Fruit fly (Drosophila melanogaster) whole organism, prepupa: ENCODE results near the gene JMJD4.

Experiments used
- CG1621 ChIP-seq: fragments of 200-800 bp; sonication (Bioruptor generic); optimal IDR thresholded peaks from 3 replicates; lab custom pipeline; 2018; ENCODE audit warnings: missing biosample characterization, mild to moderate bottlenecking, missing genetic modification characterization
- CG6808 ChIP-seq: fragments of 200-800 bp; sonication (Bioruptor generic); optimal IDR thresholded peaks from 3 replicates; lab custom pipeline; 2017; ENCODE audit warnings: missing biosample characterization, missing genetic modification characterization, mild to moderate bottlenecking, moderate library complexity, missing genetic modification reagents
- Ets21C ChIP-seq: fragments of 200-800 bp; sonication (Bioruptor generic); optimal IDR thresholded peaks from 3 replicates; lab custom pipeline; 2016; ENCODE audit warnings: missing biosample characterization, missing genetic modification characterization
- Hr4 ChIP-seq: fragments of 200-800 bp; sonication (Bioruptor generic); optimal IDR thresholded peaks from 3 replicates; lab custom pipeline; 2016; ENCODE audit warnings: missing biosample characterization, missing genetic modification characterization
- OdsH ChIP-seq: fragments of 200-800 bp; sonication (Bioruptor generic); optimal IDR thresholded peaks from 3 replicates; lab custom pipeline; 2016; ENCODE audit warnings: missing biosample characterization, missing genetic modification characterization
- fkh ChIP-seq: fragments of 200-800 bp; sonication (Bioruptor generic); optimal IDR thresholded peaks from 3 replicates; lab custom pipeline; 2017; ENCODE audit warnings: missing biosample characterization, mild to moderate bottlenecking, missing genetic modification characterization, moderate library complexity
- salr ChIP-seq, 2 experiments: fragments of 200-800 bp; sonication (Bioruptor generic); optimal IDR thresholded peaks; 3 replicates each; lab custom pipeline; 2016 to 2018; ENCODE audit warnings: missing biosample characterization in 2 of 2, missing genetic modification characterization in 2 of 2, mild to moderate bottlenecking in 1 of 2
- spab ChIP-seq: fragments of 200-800 bp; sonication (Bioruptor generic); optimal IDR thresholded peaks from 2 replicates; lab custom pipeline; 2017; ENCODE audit warnings: missing biosample characterization, mild to moderate bottlenecking, missing genetic modification characterization, missing genetic modification reagents

- no peak for TF ChIP-seq CG1621 (tag; lab: Kevin White, UChicago)
- TF ChIP-seq fkh (GFP tag; lab: Kevin White, UChicago), result no peak
- TF ChIP-seq spab (GFP tag; lab: Kevin White, UChicago), result no peak
- no peak for TF ChIP-seq Ets21C (GFP tag; lab: Kevin White, UChicago)
- TF ChIP-seq OdsH (GFP tag; lab: Kevin White, UChicago), result no peak
- no peak for TF ChIP-seq salr (GFP tag; optimal IDR thresholded peaks at IDR 0.05; lab: Kevin White, UChicago)
- TF ChIP-seq CG6808, result no peak
- no peak for TF ChIP-seq Hr4
These were observed 15.9 kb downstream of the JMJD4 start for dm6 chr2L:18143176-18143575.
